Worm (Caenorhabditis elegans): Measurements from ENCODE around the gene tomm-40.

DNA sequence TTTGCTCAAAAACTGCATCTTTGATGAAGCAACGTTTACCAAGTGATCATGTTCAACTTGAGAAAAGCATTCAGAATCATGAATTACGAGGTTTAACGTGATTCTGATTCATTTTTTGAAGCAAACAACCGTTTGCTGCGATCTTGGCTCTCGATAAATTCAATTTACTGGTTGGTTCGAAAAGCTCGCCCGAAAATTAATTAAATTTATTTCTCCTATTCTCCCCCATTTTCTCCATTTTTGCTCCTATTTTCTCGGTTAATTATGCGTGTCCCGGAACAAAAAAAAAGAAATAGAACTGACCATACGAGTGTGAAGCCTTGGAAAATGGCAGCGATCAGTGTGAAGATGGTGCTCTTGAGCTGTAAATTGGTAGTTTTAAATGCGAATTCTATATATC is 16.5 kb downstream of the tomm-40 start:
- TF ChIP-seq C04F5.9 (tag; optimal IDR thresholded peaks at IDR 0.05) (no peak), nhr-237 (tag; optimal IDR thresholded peaks at IDR 0.05) (no peak), ces-1 (GFP tag; optimal IDR thresholded peaks at IDR 0.05) (peak; percentile 6), nhr-12 (tag; optimal IDR thresholded peaks at IDR 0.05) (no peak), nhr-77 (tag; optimal IDR thresholded peaks at IDR 0.05) (no peak), skn-1 (tag; optimal IDR thresholded peaks at IDR 0.05) (no peak), dpl-1 (GFP tag; optimal IDR thresholded peaks at IDR 0.05) (no peak), lsy-2 (tag; optimal IDR thresholded peaks at IDR 0.05) (no peak)

Measured in whole organism, L1 larva.